Fruit fly (Drosophila melanogaster): ENCODE measurements around the gene CG4461.
A peak's percentile ranks its signal among the peaks of the same experiment; 100 is the strongest.

Gene CG4461

dm6 chr3L:9335711-9336110 lies 39.5 kb upstream of the CG4461 start (continued):
- no peak for TF ChIP-seq CG11294 (GFP tag; IDR thresholded peaks at IDR 0.05)
- TF ChIP-seq CG1621 (tag; optimal IDR thresholded peaks at IDR 0.05): peak; percentile 20
- TF ChIP-seq Smox (GFP tag; optimal IDR thresholded peaks at IDR 0.05): no peak
- TF ChIP-seq vri (GFP tag; optimal IDR thresholded peaks at IDR 0.05): peak; percentile 21
- TF ChIP-seq Sox102F (GFP tag; optimal IDR thresholded peaks at IDR 0.05): no peak

DNA sequence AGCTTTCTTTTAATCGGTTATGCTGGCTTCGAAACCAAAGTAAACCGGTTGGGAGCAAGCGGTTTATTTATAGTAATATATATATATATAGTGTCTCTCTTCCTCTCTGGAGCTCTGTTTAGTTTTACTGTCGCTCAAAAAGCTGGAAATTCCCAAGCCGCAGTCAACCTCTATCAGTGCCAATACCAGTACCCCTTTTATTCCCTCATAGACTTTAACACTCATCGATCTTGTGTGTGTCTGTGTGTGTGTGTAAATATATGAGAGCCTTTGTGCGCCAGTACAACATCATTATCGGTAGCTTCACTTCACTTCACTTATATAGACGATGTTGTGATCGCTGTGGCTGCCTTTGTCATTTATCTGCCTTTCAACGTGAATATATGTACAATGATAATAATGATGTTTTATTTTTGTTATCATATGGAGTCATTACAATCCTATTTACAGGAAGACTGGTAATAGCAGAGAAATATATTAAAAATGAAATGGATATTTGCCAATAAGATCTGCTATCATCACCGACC lies 37.2 kb upstream of the CG4461 start:
- TF ChIP-seq CG3032 (tag; optimal IDR thresholded peaks at IDR 0.05) (no peak), net (GFP tag; optimal IDR thresholded peaks at IDR 0.05) (no peak), CG15336 (GFP tag; IDR thresholded peaks at IDR 0.05) (0 out of 2 replicates have a peak, but pooled peaks have one; percentile 20), fkh (GFP tag; optimal IDR thresholded peaks at IDR 0.05) (peak; percentile 10), topi (GFP tag; optimal IDR thresholded peaks at IDR 0.05) (no peak), spab (GFP tag; optimal IDR thresholded peaks at IDR 0.05) (no peak), Sox14 (GFP tag; optimal IDR thresholded peaks at IDR 0.05) (peak; percentile 48), CG11762 (GFP tag; optimal IDR thresholded peaks at IDR 0.05; ENCODE audit: insufficient read depth) (no peak), dsx (GFP tag; optimal IDR thresholded peaks at IDR 0.05; ENCODE audit: poor library complexity, severe bottlenecking) (peak; percentile 6), dac (GFP tag; optimal IDR thresholded peaks at IDR 0.05) (no peak), CG9139 (GFP tag; optimal IDR thresholded peaks at IDR 0.05) (peak; percentile 38), Lpt (GFP tag; optimal IDR thresholded peaks at IDR 0.05) (peak; percentile 26), svp (GFP tag) (peak; percentile 72), Ets21C (GFP tag; optimal IDR thresholded peaks at IDR 0.05) (no peak), ss (GFP tag; optimal IDR thresholded peaks at IDR 0.05) (peak in 1 of 2 experiments; percentile 42), Gug (GFP tag; IDR thresholded peaks at IDR 0.05) (no peak), Sox102F (GFP tag; optimal IDR thresholded peaks at IDR 0.05) (peak; percentile 5), CG16779 (tag; optimal IDR thresholded peaks at IDR 0.05) (peak; percentile 16), CG6163 (GFP tag; IDR thresholded peaks at IDR 0.05) (0 out of 3 replicates have a peak, but pooled peaks have one; percentile 37), Blimp-1 (GFP tag; optimal IDR thresholded peaks at IDR 0.05) (no peak)

dm6 chr3L:9338510-9338909 lies 36.7 kb upstream of the CG4461 start, which contains the start of gene PGRP-LC:
Gene PGRP-LC (plus strand): TSS chr3L:9338810.
- TF ChIP-seq Eip78C (GFP tag) (peak; percentile 32), CG11902 (GFP tag; optimal IDR thresholded peaks at IDR 0.05) (no peak), CG6854 (GFP tag; optimal IDR thresholded peaks at IDR 0.05) (no peak), Smox (GFP tag; optimal IDR thresholded peaks at IDR 0.05) (no peak)

DNA sequence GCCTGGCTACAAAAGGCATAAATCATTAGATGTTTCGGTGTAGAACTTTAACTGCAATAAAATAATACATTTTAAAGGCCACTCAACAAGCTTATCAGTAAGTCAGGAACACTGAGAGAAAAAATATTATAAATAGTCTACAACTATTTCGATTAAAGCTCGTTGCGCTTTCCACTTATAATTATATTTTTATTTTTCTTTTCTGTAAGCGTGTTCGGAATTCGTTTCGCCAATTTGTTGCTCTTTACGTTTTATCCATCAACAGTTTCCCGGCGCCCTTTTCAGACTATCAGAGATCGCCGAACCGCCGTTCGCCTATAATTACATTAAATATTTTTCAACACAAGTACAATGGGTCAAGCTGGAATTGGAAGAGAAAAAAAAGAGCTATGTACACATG lies 36.2 kb upstream of the CG4461 start:
- TF ChIP-seq pdm3 (GFP tag; optimal IDR thresholded peaks at IDR 0.05) (peak; percentile 45), svp (GFP tag) (peak; percentile 69), Sox15 (GFP tag; optimal IDR thresholded peaks at IDR 0.05) (peak; percentile 7), acj6 (GFP tag; optimal IDR thresholded peaks at IDR 0.05) (peak; percentile 20), CG6792 (GFP tag; optimal IDR thresholded peaks at IDR 0.05) (no peak), CG11294 (GFP tag; IDR thresholded peaks at IDR 0.05) (no peak; the same call in 1 of the 2 replicates), Lpt (GFP tag; optimal IDR thresholded peaks at IDR 0.05) (no peak), net (GFP tag; optimal IDR thresholded peaks at IDR 0.05) (peak; percentile 11), CG11762 (GFP tag; optimal IDR thresholded peaks at IDR 0.05; ENCODE audit: insufficient read depth) (peak; percentile 34), Eip78C (GFP tag) (peak; percentile 80), OdsH (GFP tag; optimal IDR thresholded peaks at IDR 0.05) (peak; percentile 19), Hr4 (GFP tag; optimal IDR thresholded peaks at IDR 0.05) (peak; percentile 23), Gug (GFP tag; IDR thresholded peaks at IDR 0.05) (peak; percentile 12; the same call in 1 of the 2 replicates), CG8119 (GFP tag; IDR thresholded peaks at IDR 0.05) (peak; percentile 21; the same call in 1 of the 3 replicates), CG3032 (tag; optimal IDR thresholded peaks at IDR 0.05) (no peak), Sox14 (GFP tag; optimal IDR thresholded peaks at IDR 0.05) (peak; percentile 3), CG32006 (GFP tag; optimal IDR thresholded peaks at IDR 0.05) (peak; percentile 18), CG6276 (GFP tag; optimal IDR thresholded peaks at IDR 0.05) (peak; percentile 7)
